Fruit fly (Drosophila melanogaster): ENCODE results near the gene H2.0.

H2.0 gene

DNA sequence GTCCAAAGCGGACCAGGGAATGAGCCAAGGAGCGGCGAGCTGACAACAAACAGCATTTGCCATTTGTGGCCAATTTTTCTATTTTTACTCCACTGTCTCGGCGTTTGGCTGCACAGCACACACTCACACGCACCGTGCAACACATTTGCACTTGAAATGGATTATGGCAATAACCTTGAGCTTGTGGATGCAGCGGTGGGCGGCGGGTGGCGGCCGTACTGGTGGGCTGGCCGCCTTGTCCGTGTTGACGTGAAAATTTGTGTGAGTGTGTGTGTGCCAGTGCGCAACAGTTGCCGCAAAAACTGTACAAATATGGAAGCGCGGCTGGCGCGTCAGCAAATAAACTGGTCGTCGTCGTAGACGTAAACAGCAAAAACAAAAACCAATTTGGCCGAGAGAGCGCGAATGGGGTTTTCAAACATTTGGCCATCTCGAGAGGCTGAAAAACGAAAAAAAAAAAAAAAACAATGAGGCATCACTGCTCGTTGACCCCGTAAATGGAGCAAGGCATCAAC, 44.1 kb downstream of the H2.0 start (continued):
- TF ChIP-seq Hr39 (GFP tag; optimal IDR thresholded peaks at IDR 0.05) = no peak
- TF ChIP-seq acj6 (GFP tag; optimal IDR thresholded peaks at IDR 0.05) = no peak
- TF ChIP-seq Eip75B (GFP tag; optimal IDR thresholded peaks at IDR 0.05) = no peak
- no peak for TF ChIP-seq vri (GFP tag; optimal IDR thresholded peaks at IDR 0.05)

DNA sequence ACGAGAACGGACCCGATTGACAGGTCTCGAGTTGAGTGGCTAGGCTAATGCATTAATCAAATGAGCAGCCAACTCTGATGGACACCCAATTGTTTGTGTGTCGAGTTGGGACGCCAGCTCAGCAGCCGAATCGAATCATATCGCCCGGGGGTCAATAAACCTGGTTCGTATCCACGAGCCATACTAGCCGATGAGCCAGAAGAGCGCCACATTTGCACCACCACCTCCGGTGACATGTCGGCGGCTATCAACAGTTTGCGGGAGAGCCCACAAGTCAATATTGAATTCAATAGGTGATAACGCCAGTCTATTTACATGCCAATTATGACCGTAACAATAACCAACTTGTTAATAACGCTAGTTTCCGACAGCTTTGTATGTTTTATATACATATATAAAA, 45.1 kb downstream of the H2.0 start:
- no peak for TF ChIP-seq Met (GFP tag; optimal IDR thresholded peaks at IDR 0.05)
- peak; percentile 56 for TF ChIP-seq Eip78C (GFP tag)
- peak; percentile 6 for TF ChIP-seq spab (GFP tag; optimal IDR thresholded peaks at IDR 0.05)
- no peak for TF ChIP-seq Ets96B (tag; optimal IDR thresholded peaks at IDR 0.05)
- TF ChIP-seq CG8319 (GFP tag; optimal IDR thresholded peaks at IDR 0.05) = no peak
- no peak for TF ChIP-seq CG6276 (GFP tag; optimal IDR thresholded peaks at IDR 0.05)
- TF ChIP-seq ss (GFP tag; optimal IDR thresholded peaks at IDR 0.05) = peak in 1 of 2 experiments; percentile 16
- TF ChIP-seq fkh (GFP tag; optimal IDR thresholded peaks at IDR 0.05) = peak; percentile 95
- TF ChIP-seq dac (GFP tag; optimal IDR thresholded peaks at IDR 0.05) = no peak
- TF ChIP-seq svp (GFP tag) = peak; percentile 85
- TF ChIP-seq dsx (GFP tag; optimal IDR thresholded peaks at IDR 0.05; ENCODE audit: poor library complexity, severe bottlenecking) = no peak
- TF ChIP-seq Eip93F (GFP tag; optimal IDR thresholded peaks at IDR 0.05) = no peak

DNA sequence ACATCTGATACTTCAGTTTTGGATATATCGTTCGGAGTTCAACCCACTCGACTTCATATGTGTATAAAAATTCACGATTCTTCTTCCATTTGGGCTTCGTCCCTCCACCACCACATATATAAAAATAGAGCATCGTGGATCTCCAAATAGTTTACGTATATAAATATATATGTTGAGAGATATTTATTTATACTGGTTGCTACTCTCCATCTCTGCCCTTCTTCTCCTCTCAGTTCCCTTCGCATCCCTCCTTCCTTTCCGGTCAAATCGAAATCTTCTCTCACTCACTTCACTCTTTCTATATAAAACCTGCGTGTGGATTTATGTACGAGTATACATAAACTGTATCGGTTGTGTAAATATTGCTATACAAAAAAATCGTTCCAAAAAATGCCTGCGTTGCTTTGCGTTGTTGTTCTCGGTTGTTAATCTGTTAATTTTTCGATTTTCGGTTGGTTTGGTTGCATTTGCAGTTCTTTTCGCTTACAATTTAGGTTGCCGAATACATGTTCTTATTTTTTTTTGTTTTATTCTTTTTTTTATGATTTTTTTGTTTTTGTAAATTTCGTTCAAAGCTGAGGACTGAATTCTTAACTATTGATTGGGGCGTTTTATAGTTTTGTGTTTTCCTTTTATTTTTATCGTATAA, 46.5 kb downstream of the H2.0 start:
- TF ChIP-seq eg (GFP tag; IDR thresholded peaks at IDR 0.05) = no peak
- peak; percentile 39 for TF ChIP-seq Eip78C (GFP tag)
- TF ChIP-seq Sox14 (GFP tag; optimal IDR thresholded peaks at IDR 0.05) = no peak
- no peak for TF ChIP-seq pdm3 (GFP tag; optimal IDR thresholded peaks at IDR 0.05)

DNA sequence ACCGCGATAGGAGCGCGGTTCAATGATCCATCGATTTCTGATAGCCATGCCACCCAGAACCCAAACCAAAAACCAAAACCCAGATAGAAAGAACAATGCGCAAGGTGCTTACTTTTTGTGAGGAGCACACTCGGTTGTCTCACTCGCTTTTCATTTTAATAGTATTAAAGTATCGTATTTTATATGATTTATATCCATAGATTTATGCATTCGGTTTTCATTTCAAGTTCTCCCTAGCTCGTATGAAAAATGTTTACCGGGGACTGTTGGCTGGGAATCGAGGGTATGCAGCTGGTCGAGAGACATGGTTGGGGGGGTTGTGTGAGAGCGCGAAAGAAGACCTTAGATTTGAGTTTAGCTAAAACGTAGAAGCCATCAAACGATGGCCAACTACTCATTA, 47.2 kb downstream of the H2.0 start:
- TF ChIP-seq Hr39 (GFP tag; optimal IDR thresholded peaks at IDR 0.05) (peak; percentile 47), CG6792 (GFP tag; optimal IDR thresholded peaks at IDR 0.05) (no peak), Sox14 (GFP tag; optimal IDR thresholded peaks at IDR 0.05) (peak; percentile 23), CG32006 (GFP tag; optimal IDR thresholded peaks at IDR 0.05) (no peak), Met (GFP tag; optimal IDR thresholded peaks at IDR 0.05) (peak; percentile 34), Sox102F (GFP tag; optimal IDR thresholded peaks at IDR 0.05) (peak; percentile 14), esn (GFP tag; optimal IDR thresholded peaks at IDR 0.05) (peak; percentile 57), Ets21C (GFP tag; optimal IDR thresholded peaks at IDR 0.05) (peak; percentile 4), CG3032 (tag; optimal IDR thresholded peaks at IDR 0.05) (no peak), Hr38 (GFP tag; optimal IDR thresholded peaks at IDR 0.05) (no peak), CG31627 (GFP tag; optimal IDR thresholded peaks at IDR 0.05) (peak; percentile 52), topi (GFP tag; optimal IDR thresholded peaks at IDR 0.05) (peak; percentile 47), vri (GFP tag; optimal IDR thresholded peaks at IDR 0.05) (peak; percentile 38), lz (GFP tag; optimal IDR thresholded peaks at IDR 0.05) (peak; percentile 44), CG15336 (GFP tag; IDR thresholded peaks at IDR 0.05) (peak; percentile 36; the same call in 1 of the 2 replicates), Lpt (GFP tag; optimal IDR thresholded peaks at IDR 0.05) (no peak), CG10631 (GFP tag; optimal IDR thresholded peaks at IDR 0.05) (no peak), svp (GFP tag) (peak; percentile 84), Smox (GFP tag; optimal IDR thresholded peaks at IDR 0.05) (peak; percentile 50), dac (GFP tag; optimal IDR thresholded peaks at IDR 0.05) (no peak), CG8319 (GFP tag; optimal IDR thresholded peaks at IDR 0.05) (no peak), cyc (GFP tag; optimal IDR thresholded peaks at IDR 0.05) (peak; percentile 25), Eip78C (GFP tag) (peak; percentile 73), Ets96B (tag; optimal IDR thresholded peaks at IDR 0.05) (no peak)

Measured in whole organism, prepupa.